Worm (Caenorhabditis elegans): ENCODE results near the gene F19G12.11.

DNA sequence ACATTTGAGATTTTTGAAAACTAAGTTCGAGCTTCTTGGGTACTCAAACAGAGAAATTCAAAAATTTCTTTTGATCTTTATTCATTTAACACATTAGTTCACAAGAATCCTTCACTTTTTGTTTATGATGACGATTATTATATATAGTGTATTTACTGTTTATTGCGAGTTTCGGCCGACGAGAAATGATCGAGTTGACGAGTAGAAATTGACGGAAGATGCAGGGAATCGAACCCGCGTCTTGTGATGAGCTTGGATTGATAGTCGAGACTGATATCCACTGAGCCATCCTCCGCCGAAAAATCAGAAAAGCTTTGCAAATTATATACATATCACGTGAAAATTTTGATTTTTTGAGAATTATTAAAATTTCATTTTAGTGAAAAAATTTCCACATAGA lies 47.5 kb upstream of the F19G12.11 start:
- TF ChIP-seq hlh-30 (tag; optimal IDR thresholded peaks at IDR 0.05; ENCODE audit: insufficient read depth) (no peak), fos-1 (tag; optimal IDR thresholded peaks at IDR 0.05) (no peak), mdl-1 (tag; optimal IDR thresholded peaks at IDR 0.05) (no peak), ztf-11 (tag; optimal IDR thresholded peaks at IDR 0.05) (no peak), nhr-77 (tag; optimal IDR thresholded peaks at IDR 0.05) (no peak), pha-4 (GFP tag; IDR thresholded peaks at IDR 0.05) (no peak), pha-4 (tag; optimal IDR thresholded peaks at IDR 0.05) (no peak), Y105C5A.15 (GFP tag; IDR thresholded peaks at IDR 0.05) (no peak), dmd-6 (GFP tag; IDR thresholded peaks at IDR 0.05) (no peak), zfp-2 (tag; optimal IDR thresholded peaks at IDR 0.05) (no peak), nhr-11 (tag; optimal IDR thresholded peaks at IDR 0.05) (no peak), mdt-29 (GFP tag; IDR thresholded peaks at IDR 0.05) (no peak), zip-11 (GFP tag; IDR thresholded peaks at IDR 0.05) (no peak)
